Worm (Caenorhabditis elegans): ENCODE measurements around the gene ztf-1.

DNA sequence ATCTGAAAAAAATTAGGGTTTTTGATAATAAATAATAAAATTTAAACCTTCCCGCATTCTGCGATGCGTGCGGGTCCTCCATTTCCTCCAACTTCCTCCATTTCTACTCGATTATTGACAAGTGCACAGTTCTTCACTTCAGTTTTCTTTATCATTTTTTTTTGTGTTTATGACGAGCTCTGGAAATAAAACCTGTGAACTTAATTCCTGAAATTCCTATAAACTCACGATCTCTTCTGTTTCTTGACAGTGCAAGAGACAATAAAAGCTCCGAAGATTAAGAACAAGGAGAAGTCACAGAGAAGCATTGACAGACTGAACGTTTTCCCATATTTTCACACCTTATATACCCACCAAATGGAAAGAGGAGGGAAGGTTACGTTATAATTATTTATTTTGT, 20.3 kb downstream of the ztf-1 start, which contains the start of gene K02D10.3:
- TF ChIP-seq snpc-4 (tag; optimal IDR thresholded peaks at IDR 0.05) = no peak
- no peak for TF ChIP-seq nhr-25 (tag; optimal IDR thresholded peaks at IDR 0.05)
- TF ChIP-seq pha-4 (tag; optimal IDR thresholded peaks at IDR 0.05) = no peak
- no peak for TF ChIP-seq fos-1 (tag; optimal IDR thresholded peaks at IDR 0.05)
- TF ChIP-seq ama-1 (optimal IDR thresholded peaks at IDR 0.05) = no peak
- TF ChIP-seq pqm-1 (tag; optimal IDR thresholded peaks at IDR 0.05) = no peak
- no peak for TF ChIP-seq ztf-4 (tag; optimal IDR thresholded peaks at IDR 0.05)
- no peak for TF ChIP-seq unc-62 (GFP tag; optimal IDR thresholded peaks at IDR 0.05)
- TF ChIP-seq skn-1 (tag; optimal IDR thresholded peaks at IDR 0.05) = no peak
- TF ChIP-seq ceh-9 (tag; optimal IDR thresholded peaks at IDR 0.05) = no peak
- TF ChIP-seq unc-39 (tag; optimal IDR thresholded peaks at IDR 0.05) = no peak
- TF ChIP-seq nhr-11 (tag; optimal IDR thresholded peaks at IDR 0.05) = no peak
